Worm (Caenorhabditis elegans) whole organism, early embryonic: ENCODE data around the gene F13B12.3.

ENCODE experiments used
- B0310.2 ChIP-seq: sonication (generic microtip); optimal IDR thresholded peaks from 2 replicates; lab custom pipeline; 2016; ENCODE audit warnings: mild to moderate bottlenecking, missing genetic modification characterization, missing compliant biosample characterization
- aly-1 ChIP-seq: sonication (generic microtip); optimal IDR thresholded peaks from 2 replicates; lab custom pipeline; 2016; ENCODE audit warnings: missing genetic modification characterization, missing compliant biosample characterization
- ama-1 ChIP-seq: fragments of 150-350 bp; optimal IDR thresholded peaks from 2 replicates; lab custom pipeline; 2014
- flt-1 ChIP-seq: fragments of 200-800 bp; sonication (Bioruptor generic); IDR thresholded peaks from 2 replicates; pipeline ENCODE4 v1.3.6; 2022; ENCODE audit warnings: missing genetic modification characterization, missing compliant biosample characterization
- hnd-1 ChIP-seq: sonication (generic microtip); optimal IDR thresholded peaks from 2 replicates; lab custom pipeline; 2016; ENCODE audit warnings: missing genetic modification characterization, missing compliant biosample characterization
- scrt-1 ChIP-seq: fragments of 200-800 bp; sonication (Bioruptor generic); IDR thresholded peaks from 2 replicates; pipeline ENCODE4 v1.3.6; 2022; ENCODE audit warnings: missing genetic modification characterization, missing compliant biosample characterization

ce11 chrIV:10436401-10436800 is 2.5 kb upstream of the F13B12.3 start, which contains the start of gene ins-1:
- TF ChIP-seq scrt-1 (GFP tag; lab: Robert Waterston, UW) (no peak), ama-1 (lab: Kevin White, UChicago) (no peak), flt-1 (GFP tag; lab: Robert Waterston, UW) (no peak), B0310.2 (tag; lab: Kevin White, UChicago) (no peak), hnd-1 (tag; lab: Kevin White, UChicago) (no peak), aly-1 (tag; lab: Kevin White, UChicago) (no peak)
